Worm (Caenorhabditis elegans) whole organism, early embryonic: ENCODE measurements around the gene ntl-4.

ENCODE experiments used
- ama-1 ChIP-seq: fragments of 150-350 bp; optimal IDR thresholded peaks from 2 replicates; lab custom pipeline; 2014
- ets-7 ChIP-seq: sonication (generic microtip); optimal IDR thresholded peaks from 2 replicates; lab custom pipeline; 2016; ENCODE audit warnings: missing genotype, missing genetic modification characterization, missing compliant biosample characterization

ce11 chrIV:7868607-7869006 is 41.8 kb upstream of the ntl-4 start, which contains the start of gene flp-10:
- no peak for TF ChIP-seq ama-1 (lab: Kevin White, UChicago)
- TF ChIP-seq ets-7 (tag; lab: Kevin White, UChicago): no peak
